Worm (Caenorhabditis elegans): ENCODE measurements around the gene sds-22.

DNA sequence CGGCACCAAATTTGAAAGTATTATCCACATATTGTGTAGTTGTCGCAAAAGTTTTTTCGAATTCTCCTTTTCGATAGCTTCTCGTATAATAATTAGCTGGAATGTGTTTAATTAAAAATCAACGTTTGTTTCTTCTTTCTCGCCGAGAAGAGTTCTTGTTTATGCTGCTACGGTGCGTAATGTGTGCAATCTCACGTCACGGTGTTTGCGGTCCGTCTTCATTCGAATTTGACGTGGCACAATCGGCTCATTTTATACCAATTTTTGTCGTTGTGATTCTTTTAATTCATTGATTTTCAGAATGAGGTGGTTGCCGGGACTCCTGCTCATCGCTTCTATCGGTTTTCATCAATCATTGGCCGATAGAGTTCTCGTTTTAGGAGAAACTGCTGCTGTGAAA, 6.0 kb downstream of the sds-22 start, which contains the start of gene ostb-1:
- TF ChIP-seq unc-62 (GFP tag; optimal IDR thresholded peaks at IDR 0.05), result no peak
- TF ChIP-seq fos-1 (tag; optimal IDR thresholded peaks at IDR 0.05), result peak; percentile 5
- TF ChIP-seq ceh-16 (tag; optimal IDR thresholded peaks at IDR 0.05), result no peak
- TF ChIP-seq ceh-82 (tag; optimal IDR thresholded peaks at IDR 0.05), result no peak
- TF ChIP-seq lsy-2 (tag; optimal IDR thresholded peaks at IDR 0.05), result peak in 1 of 2 experiments; percentile 84
- no peak for TF ChIP-seq skn-1 (tag; optimal IDR thresholded peaks at IDR 0.05)
- TF ChIP-seq gmeb-1 (tag; optimal IDR thresholded peaks at IDR 0.05), result peak; percentile 50
- TF ChIP-seq snpc-4 (tag; optimal IDR thresholded peaks at IDR 0.05), result no peak
- TF ChIP-seq F13H6.1 (tag; optimal IDR thresholded peaks at IDR 0.05), result no peak
- TF ChIP-seq blmp-1 (tag; optimal IDR thresholded peaks at IDR 0.05; ENCODE audit: insufficient read depth), result no peak
- no peak for TF ChIP-seq lin-39 (tag; optimal IDR thresholded peaks at IDR 0.05)
- no peak for TF ChIP-seq lin-11 (tag; optimal IDR thresholded peaks at IDR 0.05)
- TF ChIP-seq aly-2 (tag; optimal IDR thresholded peaks at IDR 0.05), result no peak

Data from whole organism, L2 larva.